Fruit fly (Drosophila melanogaster) whole organism, embryonic: ENCODE measurements around the gene GatB.

ENCODE experiments used
- CG11456 ChIP-seq: fragments of 200-800 bp; sonication (Bioruptor generic); IDR thresholded peaks from 3 replicates; pipeline ENCODE4 v1.3.6; 2022; ENCODE audit warnings: missing biosample characterization, missing genetic modification characterization
- CG12155 ChIP-seq: fragments of 200-800 bp; sonication (Bioruptor generic); optimal IDR thresholded peaks from 3 replicates; lab custom pipeline; 2016; ENCODE audit warnings: missing biosample characterization, missing genetic modification characterization
- CG12299 ChIP-seq: fragments of 200-800 bp; sonication (Bioruptor generic); optimal IDR thresholded peaks from 2 replicates; lab custom pipeline; 2018; ENCODE audit warnings: missing biosample characterization, mild to moderate bottlenecking, missing genetic modification characterization
- CG14050 ChIP-seq: fragments of 200-800 bp; sonication (Bioruptor generic); IDR thresholded peaks from 3 replicates; pipeline ENCODE4 v1.3.6; 2022; ENCODE audit warnings: missing biosample characterization, missing genetic modification characterization
- CG17568 ChIP-seq: fragments of 200-800 bp; sonication (Bioruptor generic); optimal IDR thresholded peaks from 2 replicates; lab custom pipeline; 2018; ENCODE audit warnings: missing biosample characterization, mild to moderate bottlenecking, missing genetic modification characterization, moderate library complexity
- CG18011 ChIP-seq: fragments of 200-800 bp; sonication (Bioruptor generic); optimal IDR thresholded peaks from 2 replicates; lab custom pipeline; 2017; ENCODE audit warnings: missing biosample characterization, missing genetic modification characterization, mild to moderate bottlenecking, moderate library complexity, missing genotype
- CG2199 ChIP-seq: fragments of 200-800 bp; sonication (Bioruptor generic); IDR thresholded peaks from 3 replicates; pipeline ENCODE4 v1.3.6; 2022; ENCODE audit warnings: missing biosample characterization, missing genetic modification characterization
- CG2875 ChIP-seq: fragments of 200-800 bp; sonication (Bioruptor generic); optimal IDR thresholded peaks from 2 replicates; lab custom pipeline; 2017; ENCODE audit warnings: missing biosample characterization, mild to moderate bottlenecking, missing genetic modification characterization, missing genetic modification reagents
- CG30403 ChIP-seq: fragments of 200-800 bp; sonication (Bioruptor generic); optimal IDR thresholded peaks from 3 replicates; lab custom pipeline; 2016; ENCODE audit warnings: missing biosample characterization, missing genetic modification characterization
- CG34422 ChIP-seq: fragments of 200-800 bp; sonication (Bioruptor generic); IDR thresholded peaks from 3 replicates; pipeline ENCODE4 v1.3.6; 2022; ENCODE audit warnings: missing biosample characterization, missing genetic modification characterization
- CG6689 ChIP-seq: fragments of 200-800 bp; sonication (Bioruptor generic); IDR thresholded peaks from 2 replicates; pipeline ENCODE4 v1.3.6; 2022; ENCODE audit warnings: missing biosample characterization, missing genetic modification characterization
- CG7372 ChIP-seq: fragments of 200-800 bp; sonication (Bioruptor generic); IDR thresholded peaks from 2 replicates; pipeline ENCODE4 v1.3.6; 2022; ENCODE audit warnings: missing biosample characterization, missing genetic modification characterization
- CG7987 ChIP-seq: fragments of 200-800 bp; sonication (Bioruptor generic); optimal IDR thresholded peaks from 2 replicates; lab custom pipeline; 2018; ENCODE audit warnings: missing biosample characterization, mild to moderate bottlenecking, missing genetic modification characterization, moderate library complexity
- CG8359 ChIP-seq: fragments of 200-800 bp; sonication (Bioruptor generic); optimal IDR thresholded peaks from 2 replicates; lab custom pipeline; 2017; ENCODE audit warnings: missing biosample characterization, mild to moderate bottlenecking, missing genetic modification characterization, borderline replicate concordance
- CG8478 ChIP-seq: fragments of >200 bp; optimal IDR thresholded peaks from 2 replicates; lab custom pipeline; 2018
- CG8765 ChIP-seq: fragments of 200-800 bp; sonication (Bioruptor generic); IDR thresholded peaks from 2 replicates; pipeline ENCODE4 v1.3.6; 2022; ENCODE audit warnings: missing biosample characterization, missing genetic modification characterization
- CG9797 ChIP-seq: fragments of 200-800 bp; sonication (Bioruptor generic); optimal IDR thresholded peaks from 3 replicates; lab custom pipeline; 2018; ENCODE audit warnings: missing biosample characterization, mild to moderate bottlenecking, missing genetic modification characterization
- CrebB ChIP-seq: fragments of 200-800 bp; sonication (Bioruptor generic); optimal IDR thresholded peaks from 3 replicates; lab custom pipeline; 2018; ENCODE audit warnings: missing biosample characterization, mild to moderate bottlenecking, missing genetic modification characterization
- D19A ChIP-seq: fragments of 200-800 bp; optimal IDR thresholded peaks from 3 replicates; lab custom pipeline; 2019; ENCODE audit warnings: missing biosample characterization, mild to moderate bottlenecking, missing genetic modification characterization, moderate library complexity
- Drgx ChIP-seq: fragments of 200-800 bp; sonication (Bioruptor generic); IDR thresholded peaks from 2 replicates; pipeline ENCODE4 v1.3.6; 2022; ENCODE audit warnings: missing biosample characterization, missing genetic modification characterization
- Kr ChIP-seq: fragments of 200-800 bp; sonication (Bioruptor generic); optimal IDR thresholded peaks from 2 replicates; lab custom pipeline; 2017; ENCODE audit warnings: missing biosample characterization, mild to moderate bottlenecking, missing genetic modification characterization
- MTF-1 ChIP-seq: fragments of 200-800 bp; sonication (Bioruptor generic); optimal IDR thresholded peaks from 2 replicates; lab custom pipeline; 2018; ENCODE audit warnings: missing biosample characterization, mild to moderate bottlenecking, missing genetic modification characterization, borderline replicate concordance
- Max ChIP-seq: fragments of 200-800 bp; sonication (Bioruptor generic); optimal IDR thresholded peaks from 2 replicates; lab custom pipeline; 2016; ENCODE audit warnings: missing biosample characterization, mild to moderate bottlenecking, missing genetic modification characterization
- Nf-YC ChIP-seq: fragments of 200-800 bp; optimal IDR thresholded peaks from 3 replicates; lab custom pipeline; 2019; ENCODE audit warnings: missing biosample characterization, mild to moderate bottlenecking, missing genetic modification characterization, moderate library complexity
- Opbp ChIP-seq: fragments of 200-800 bp; sonication (Bioruptor generic); IDR thresholded peaks from 3 replicates; pipeline ENCODE4 v1.3.6; 2022; ENCODE audit warnings: missing biosample characterization, missing genetic modification characterization; ENCODE audit not compliant: partially characterized antibody
- Spps ChIP-seq: fragments of 200-800 bp; sonication (Bioruptor generic); optimal IDR thresholded peaks from 2 replicates; lab custom pipeline; 2018; ENCODE audit warnings: missing biosample characterization, mild to moderate bottlenecking, missing genetic modification characterization
- Usf ChIP-seq: fragments of 200-800 bp; sonication (Bioruptor generic); optimal IDR thresholded peaks from 2 replicates; lab custom pipeline; 2017; ENCODE audit warnings: missing genotype, missing biosample characterization, missing genetic modification characterization
- Xrp1 ChIP-seq: fragments of 200-800 bp; sonication (Bioruptor generic); IDR thresholded peaks from 2 replicates; pipeline ENCODE4 v1.3.6; 2022; ENCODE audit warnings: missing biosample characterization, missing genetic modification characterization
- al ChIP-seq: fragments of 200-800 bp; sonication (Bioruptor generic); IDR thresholded peaks from 2 replicates; pipeline ENCODE4 v1.3.6; 2022; ENCODE audit warnings: missing biosample characterization, missing genetic modification characterization
- amos ChIP-seq: fragments of 200-800 bp; sonication (Bioruptor generic); IDR thresholded peaks from 2 replicates; pipeline ENCODE4 v1.3.6; 2022; ENCODE audit warnings: missing biosample characterization, missing genetic modification characterization; ENCODE audit not compliant: partially characterized antibody
- ap ChIP-seq: fragments of 200-800 bp; sonication (Bioruptor generic); IDR thresholded peaks from 2 replicates; pipeline ENCODE4 v1.3.6; 2022; ENCODE audit warnings: missing biosample characterization, missing genetic modification characterization
- ci ChIP-seq: fragments of 200-800 bp; sonication (Bioruptor generic); IDR thresholded peaks from 3 replicates; pipeline ENCODE4 v1.3.6; 2022; ENCODE audit warnings: missing biosample characterization, missing genetic modification characterization
- cwo ChIP-seq: fragments of 200-800 bp; sonication (Bioruptor generic); optimal IDR thresholded peaks from 3 replicates; lab custom pipeline; 2017; ENCODE audit warnings: missing biosample characterization, missing genetic modification characterization, mild to moderate bottlenecking, moderate library complexity, missing genetic modification reagents
- danr ChIP-seq: fragments of 200-800 bp; sonication (Bioruptor generic); IDR thresholded peaks from 2 replicates; pipeline ENCODE4 v1.3.6; 2022; ENCODE audit warnings: missing biosample characterization, missing genetic modification characterization
- en ChIP-seq: fragments of 200-800 bp; sonication (Bioruptor generic); optimal IDR thresholded peaks from 2 replicates; lab custom pipeline; 2016; ENCODE audit warnings: missing biosample characterization, missing genetic modification characterization
- ken ChIP-seq: fragments of 200-800 bp; sonication (Bioruptor generic); IDR thresholded peaks from 3 replicates; pipeline ENCODE4 v1.3.6; 2022; ENCODE audit warnings: missing biosample characterization, missing genetic modification characterization
- knrl ChIP-seq: fragments of 200-800 bp; sonication (Bioruptor generic); IDR thresholded peaks from 3 replicates; pipeline ENCODE4 v1.3.6; 2022; ENCODE audit warnings: missing biosample characterization, missing genetic modification characterization; ENCODE audit not compliant: partially characterized antibody
- nau ChIP-seq: fragments of 200-800 bp; sonication (Bioruptor generic); optimal IDR thresholded peaks from 3 replicates; lab custom pipeline; 2017; ENCODE audit warnings: missing biosample characterization, mild to moderate bottlenecking, missing genetic modification characterization, missing genetic modification reagents
- oc ChIP-seq: fragments of 200-800 bp; sonication (Bioruptor generic); optimal IDR thresholded peaks from 2 replicates; lab custom pipeline; 2018; ENCODE audit warnings: missing biosample characterization, mild to moderate bottlenecking, missing genetic modification characterization, moderate library complexity
- p53 ChIP-seq: fragments of 200-800 bp; sonication (Bioruptor generic); optimal IDR thresholded peaks from 2 replicates; lab custom pipeline; 2016; ENCODE audit warnings: missing biosample characterization, missing genetic modification characterization
- phol ChIP-seq: fragments of 200-800 bp; sonication (Bioruptor generic); optimal IDR thresholded peaks from 3 replicates; lab custom pipeline; 2018; ENCODE audit warnings: missing biosample characterization, mild to moderate bottlenecking, missing genetic modification characterization, moderate library complexity
- salm ChIP-seq: fragments of 200-800 bp; sonication (Bioruptor generic); optimal IDR thresholded peaks from 2 replicates; lab custom pipeline; 2018; ENCODE audit warnings: missing biosample characterization, mild to moderate bottlenecking, missing genetic modification characterization
- sc ChIP-seq, 3 experiments: fragments of >200 bp in 2 of 3; fragments of 200-800 bp in 1 of 3; sonication (Bioruptor generic) in 1 of 3; optimal IDR thresholded peaks; 2 replicates in 2 of 3; 3 replicates in 1 of 3; lab custom pipeline; 2017; ENCODE audit warnings: mild to moderate bottlenecking in 1 of 3, missing biosample characterization in 1 of 3, missing genetic modification characterization in 1 of 3, missing genetic modification reagents in 1 of 3
- sens ChIP-seq: fragments of 200-800 bp; sonication (Bioruptor generic); peaks from one replicate; lab custom pipeline; 2016; ENCODE audit warnings: missing biosample characterization, missing genetic modification characterization
- ttk ChIP-seq: fragments of 200-800 bp; sonication (Bioruptor generic); IDR thresholded peaks from 2 replicates; pipeline ENCODE4 v2.1.2; 2022; ENCODE audit warnings: missing biosample characterization, missing genetic modification characterization
- unpg ChIP-seq: fragments of 200-800 bp; sonication (Bioruptor generic); optimal IDR thresholded peaks from 3 replicates; lab custom pipeline; 2018; ENCODE audit warnings: missing biosample characterization, mild to moderate bottlenecking, missing genetic modification characterization, moderate library complexity
- z ChIP-seq: fragments of 200-800 bp; sonication (Bioruptor generic); IDR thresholded peaks from 3 replicates; pipeline ENCODE4 v1.3.6; 2022; ENCODE audit warnings: missing biosample characterization, missing genetic modification characterization
- zen2 ChIP-seq: fragments of 200-800 bp; sonication (Bioruptor generic); IDR thresholded peaks from 3 replicates; pipeline ENCODE4 v1.3.6; 2022; ENCODE audit warnings: missing biosample characterization, missing genetic modification characterization; ENCODE audit not compliant: partially characterized antibody

The GatB gene

dm6 chr3R:24112320-24113069 is 17.6 kb downstream of the GatB start, which contains the start of gene CG13605 (continued):
- peak; percentile 74 for TF ChIP-seq cwo (GFP tag; lab: Kevin White, UChicago)
- TF ChIP-seq CG8478 (lab: Kevin White, UChicago): no peak
- TF ChIP-seq phol: peak; percentile 57
- TF ChIP-seq D19A: peak; percentile 67
- TF ChIP-seq salm (tag; lab: Kevin White, UChicago): peak; percentile 63
- no peak for TF ChIP-seq Kr
- no peak for TF ChIP-seq MTF-1 (GFP tag; lab: Kevin White, UChicago)
- no peak for TF ChIP-seq en (GFP tag; lab: Kevin White, UChicago)
- 0 out of 2 replicates have a peak, but pooled peaks have one; percentile 27 for TF ChIP-seq danr (GFP tag; lab: Robert Waterston, UW)
- peak; percentile 63 for TF ChIP-seq CG12299
- peak; percentile 36 for TF ChIP-seq CrebB
- TF ChIP-seq CG2875 (GFP tag; lab: Kevin White, UChicago): peak; percentile 69
- TF ChIP-seq Drgx (GFP tag; lab: Robert Waterston, UW): peak; percentile 64
- peak; percentile 46; the same call in 2 of the 3 replicates for TF ChIP-seq CG14050 (GFP tag; lab: Robert Waterston, UW)
- no peak for TF ChIP-seq CG7372 (GFP tag; lab: Robert Waterston, UW)
- peak; percentile 79 for TF ChIP-seq sens
- no peak for TF ChIP-seq p53 (GFP tag; lab: Kevin White, UChicago)
- TF ChIP-seq CG17568: peak; percentile 79
- TF ChIP-seq CG34422 (GFP tag; lab: Robert Waterston, UW): peak; percentile 74; the same call in 2 of the 3 replicates
- TF ChIP-seq CG8765: no peak
- no peak for TF ChIP-seq sc (optimal IDR thresholded peaks at IDR 0.05; lab: Kevin White, UChicago)
- peak; percentile 58 for TF ChIP-seq sc (GFP tag; optimal IDR thresholded peaks at IDR 0.05; lab: Kevin White, UChicago)
- peak; percentile 41; the same call in 1 of the 3 replicates for TF ChIP-seq ken
- peak; percentile 58 for TF ChIP-seq al
- TF ChIP-seq knrl (GFP tag; lab: Robert Waterston, UW): no peak; the same call in 2 of the 3 replicates
- TF ChIP-seq zen2 (GFP tag; lab: Robert Waterston, UW): no peak
- peak; percentile 55 for TF ChIP-seq Nf-YC (tag; lab: Kevin White, UChicago)
- no peak for TF ChIP-seq CG8359 (GFP tag; lab: Kevin White, UChicago)
- TF ChIP-seq Spps (tag; lab: Kevin White, UChicago): peak; percentile 19
- TF ChIP-seq Opbp (GFP tag; lab: Robert Waterston, UW): peak; percentile 64; the same call in 2 of the 3 replicates
- TF ChIP-seq Max (GFP tag; lab: Kevin White, UChicago): peak; percentile 34
- 0 out of 3 replicates have a peak, but pooled peaks have one; percentile 17 for TF ChIP-seq CG2199 (GFP tag; lab: Robert Waterston, UW)
- TF ChIP-seq CG9797 (GFP tag; lab: Kevin White, UChicago): peak; percentile 90
- TF ChIP-seq unpg (GFP tag; lab: Kevin White, UChicago): peak; percentile 85
- no peak for TF ChIP-seq nau (GFP tag; lab: Kevin White, UChicago)
- TF ChIP-seq ttk (GFP tag; lab: Robert Waterston, UW): peak; percentile 27; the same call in 1 of the 2 replicates
- peak; percentile 80 for TF ChIP-seq ci (GFP tag; lab: Robert Waterston, UW)
- peak; percentile 85 for TF ChIP-seq CG11456 (GFP tag; lab: Robert Waterston, UW)
- TF ChIP-seq Usf (GFP tag; lab: Kevin White, UChicago): peak; percentile 38
- peak; percentile 63; the same call in 1 of the 2 replicates for TF ChIP-seq amos
- peak; percentile 75 for TF ChIP-seq CG12155 (GFP tag; lab: Kevin White, UChicago)
- no peak for TF ChIP-seq z (GFP tag; lab: Robert Waterston, UW)
- peak; percentile 58 for TF ChIP-seq ap (GFP tag; lab: Robert Waterston, UW)
- TF ChIP-seq CG18011: peak; percentile 55
- TF ChIP-seq CG7987 (GFP tag; lab: Kevin White, UChicago): peak; percentile 55
- TF ChIP-seq Xrp1 (GFP tag; lab: Robert Waterston, UW): peak; percentile 76
- peak; percentile 63 for TF ChIP-seq oc (tag; lab: Kevin White, UChicago)
- peak; percentile 57 for TF ChIP-seq CG6689 (GFP tag; lab: Robert Waterston, UW)
- peak; percentile 72 for TF ChIP-seq CG30403 (GFP tag; lab: Kevin White, UChicago)
